Worm (Caenorhabditis elegans) whole organism, mixed stage, embryonic: ENCODE data around the gene brd-1.

Source experiments
- blmp-1 ChIP-seq: fragments of 150-350 bp; optimal IDR thresholded peaks from 2 replicates; lab custom pipeline; 2014; ENCODE audit warnings: missing biosample characterization, missing genetic modification characterization
- elt-1 ChIP-seq: sonication (generic microtip); optimal IDR thresholded peaks from 2 replicates; lab custom pipeline; 2017; ENCODE audit warnings: missing genetic modification characterization, mild to moderate bottlenecking, missing compliant biosample characterization, antibody characterized with exemption, moderate library complexity, borderline replicate concordance; ENCODE audit not compliant: insufficient read depth
- lsy-2 ChIP-seq: fragments of 150-350 bp; optimal IDR thresholded peaks from 2 replicates; lab custom pipeline; 2014; ENCODE audit warnings: missing biosample characterization, missing genetic modification characterization
- mab-5 ChIP-seq: fragments of 150-350 bp; optimal IDR thresholded peaks from 2 replicates; lab custom pipeline; 2014; ENCODE audit warnings: missing biosample characterization, missing genetic modification characterization
- nhr-28 ChIP-seq: fragments of 150-350 bp; optimal IDR thresholded peaks from 2 replicates; lab custom pipeline; 2014; ENCODE audit warnings: missing biosample characterization, missing genetic modification characterization
- nhr-76 ChIP-seq: sonication (generic microtip); optimal IDR thresholded peaks from 2 replicates; lab custom pipeline; 2017; ENCODE audit warnings: missing biosample characterization, missing genetic modification characterization
- unc-39 ChIP-seq: fragments of 150-350 bp; optimal IDR thresholded peaks from 2 replicates; lab custom pipeline; 2014; ENCODE audit warnings: missing biosample characterization, missing genetic modification characterization
- ztf-11 ChIP-seq: fragments of 150-350 bp; optimal IDR thresholded peaks from 2 replicates; lab custom pipeline; 2014; ENCODE audit warnings: missing biosample characterization, missing genetic modification characterization

ce11 chrIII:6837320-6837719 lies 52.0 kb downstream of the brd-1 start:
- no peak for TF ChIP-seq lsy-2 (tag; lab: Kevin White, UChicago)
- TF ChIP-seq nhr-28 (tag; lab: Kevin White, UChicago): no peak
- TF ChIP-seq nhr-76 (tag; lab: Kevin White, UChicago): no peak
- no peak for TF ChIP-seq blmp-1 (tag; lab: Kevin White, UChicago)
- no peak for TF ChIP-seq elt-1 (tag; lab: Kevin White, UChicago)
- TF ChIP-seq unc-39 (tag; lab: Kevin White, UChicago): no peak
- TF ChIP-seq ztf-11 (tag; lab: Kevin White, UChicago): no peak
- no peak for TF ChIP-seq mab-5 (tag; lab: Kevin White, UChicago)
